Worm (Caenorhabditis elegans): ENCODE measurements around the gene air-1.

ce11 chrV:8252532-8252931, 31.2 kb downstream of the air-1 start:
- no peak for TF ChIP-seq nhr-77 (tag; optimal IDR thresholded peaks at IDR 0.05)
- TF ChIP-seq lin-39 (tag; optimal IDR thresholded peaks at IDR 0.05): no peak
- TF ChIP-seq snpc-4 (tag; optimal IDR thresholded peaks at IDR 0.05): no peak
- TF ChIP-seq elt-1 (tag; optimal IDR thresholded peaks at IDR 0.05): no peak
- TF ChIP-seq aly-2 (tag; optimal IDR thresholded peaks at IDR 0.05): no peak
- TF ChIP-seq nhr-11 (tag; optimal IDR thresholded peaks at IDR 0.05): no peak
- TF ChIP-seq skn-1 (tag; optimal IDR thresholded peaks at IDR 0.05): no peak
- TF ChIP-seq nhr-12 (tag; optimal IDR thresholded peaks at IDR 0.05): no peak
- TF ChIP-seq ama-1 (optimal IDR thresholded peaks at IDR 0.05): no peak
- no peak for TF ChIP-seq F13H6.1 (tag; optimal IDR thresholded peaks at IDR 0.05)
- TF ChIP-seq nhr-10 (tag; optimal IDR thresholded peaks at IDR 0.05): no peak
- TF ChIP-seq nhr-21 (tag; optimal IDR thresholded peaks at IDR 0.05): no peak
- no peak for TF ChIP-seq mdl-1 (tag; optimal IDR thresholded peaks at IDR 0.05)
- no peak for TF ChIP-seq blmp-1 (tag; optimal IDR thresholded peaks at IDR 0.05; ENCODE audit: insufficient read depth)
